1 fruit fly cellular context compared by ENCODE assay signal in genomic region chr2L:18899862-18900261, dm6.
TF ChIP-seq lines count a peak whose summit lies in the region.

No protein-coding gene starts in this region.

TF ChIP-seq in whole organism, embryonic, 481 proteins besides CTCF, POLR2A, EP300 and RAD21 (continued from another document and continues in another):
- TF ChIP-seq CG33557 (GFP tag; optimal IDR thresholded peaks at IDR 0.05; lab: Kevin White, UChicago) (no peak), Dek (tag; optimal IDR thresholded peaks at IDR 0.05; lab: Kevin White, UChicago) (no peak), Ptx1 (GFP tag; IDR thresholded peaks at IDR 0.05; lab: Robert Waterston, UW) (peak; percentile 37; the same call in 1 of the 2 replicates), CHES-1-like (GFP tag; optimal IDR thresholded peaks at IDR 0.05; lab: Kevin White, UChicago) (no peak), CG31224 (GFP tag; IDR thresholded peaks at IDR 0.05; lab: Robert Waterston, UW) (no peak), CG7987 (GFP tag; optimal IDR thresholded peaks at IDR 0.05; lab: Kevin White, UChicago) (no peak), fd64A (GFP tag; optimal IDR thresholded peaks at IDR 0.05; lab: Kevin White, UChicago) (peak; percentile 5), zen2 (GFP tag; IDR thresholded peaks at IDR 0.05; lab: Robert Waterston, UW; ENCODE audit: partially characterized antibody) (no peak), CG10147 (GFP tag; optimal IDR thresholded peaks at IDR 0.05; lab: Kevin White, UChicago) (no peak), CG12155 (GFP tag; optimal IDR thresholded peaks at IDR 0.05; lab: Kevin White, UChicago) (no peak), CG17385 (GFP tag; optimal IDR thresholded peaks at IDR 0.05; lab: Kevin White, UChicago) (peak; percentile 38), Nf-YB (GFP tag; optimal IDR thresholded peaks at IDR 0.05; lab: Kevin White, UChicago) (no peak), CG34376 (GFP tag; optimal IDR thresholded peaks at IDR 0.05; lab: Kevin White, UChicago) (no peak), ERR (GFP tag; optimal IDR thresholded peaks at IDR 0.05; lab: Kevin White, UChicago) (no peak), CG1792 (GFP tag; optimal IDR thresholded peaks at IDR 0.05; lab: Kevin White, UChicago) (no peak), CG7372 (GFP tag; IDR thresholded peaks at IDR 0.05; lab: Robert Waterston, UW) (no peak), bigmax (GFP tag; optimal IDR thresholded peaks at IDR 0.05; lab: Kevin White, UChicago) (no peak), Ada2b (GFP tag; IDR thresholded peaks at IDR 0.05; lab: Robert Waterston, UW) (peak; percentile 23; the same call in 1 of the 2 replicates), CG6854 (GFP tag; optimal IDR thresholded peaks at IDR 0.05; lab: Kevin White, UChicago) (no peak), CG16779 (GFP tag; IDR thresholded peaks at IDR 0.05; lab: Robert Waterston, UW) (no peak), CG15011 (GFP tag; optimal IDR thresholded peaks at IDR 0.05; lab: Kevin White, UChicago) (no peak), ci (GFP tag; IDR thresholded peaks at IDR 0.05; lab: Robert Waterston, UW) (peak; percentile 63; the same call in 1 of the 3 replicates), CG5245 (GFP tag; optimal IDR thresholded peaks at IDR 0.05; lab: Kevin White, UChicago) (peak; percentile 20), nau (GFP tag; optimal IDR thresholded peaks at IDR 0.05; lab: Kevin White, UChicago) (no peak), pho (GFP tag; optimal IDR thresholded peaks at IDR 0.05; lab: Kevin White, UChicago) (no peak), MTF-1 (GFP tag; optimal IDR thresholded peaks at IDR 0.05; lab: Kevin White, UChicago; ENCODE audit: borderline replicate concordance) (no peak), toy (GFP tag; IDR thresholded peaks at IDR 0.05; lab: Robert Waterston, UW) (no peak), Ets97D (GFP tag; optimal IDR thresholded peaks at IDR 0.05; lab: Kevin White, UChicago) (no peak), lilli (GFP tag; optimal IDR thresholded peaks at IDR 0.05; lab: Kevin White, UChicago) (peak; percentile 3), CG6689 (GFP tag; IDR thresholded peaks at IDR 0.05; lab: Robert Waterston, UW) (peak; percentile 62), mam (GFP tag; optimal IDR thresholded peaks at IDR 0.05; lab: Kevin White, UChicago) (no peak), Sry-δ (GFP tag; optimal IDR thresholded peaks at IDR 0.05; lab: Kevin White, UChicago) (no peak), gem (tag; optimal IDR thresholded peaks at IDR 0.05; lab: Kevin White, UChicago) (peak; percentile 79), Hr3 (GFP tag; optimal IDR thresholded peaks at IDR 0.05; lab: Kevin White, UChicago) (peak; percentile 26), CG31365 (tag; optimal IDR thresholded peaks at IDR 0.05; lab: Kevin White, UChicago) (no peak), tup (GFP tag; optimal IDR thresholded peaks at IDR 0.05; lab: Kevin White, UChicago) (peak; percentile 30), CG3065 (GFP tag; optimal IDR thresholded peaks at IDR 0.05; lab: Kevin White, UChicago) (no peak), cas (GFP tag; IDR thresholded peaks at IDR 0.05; lab: Robert Waterston, UW) (no peak), NC2β (GFP tag; optimal IDR thresholded peaks at IDR 0.05; lab: Kevin White, UChicago) (peak; percentile 24), CG11560 (tag; IDR thresholded peaks at IDR 0.05; lab: Robert Waterston, UW) (peak; percentile 18; the same call in 1 of the 3 replicates), ro (GFP tag; IDR thresholded peaks at IDR 0.05; lab: Robert Waterston, UW) (no peak), sens (GFP tag; lab: Kevin White, UChicago) (peak; percentile 93), CG7786 (GFP tag; optimal IDR thresholded peaks at IDR 0.05; lab: Kevin White, UChicago) (no peak), Hmr (GFP tag; optimal IDR thresholded peaks at IDR 0.05; lab: Kevin White, UChicago) (no peak), CG3726 (GFP tag; IDR thresholded peaks at IDR 0.05; lab: Robert Waterston, UW) (no peak), klu (GFP tag; IDR thresholded peaks at IDR 0.05; lab: Robert Waterston, UW) (no peak), CG1529 (GFP tag; optimal IDR thresholded peaks at IDR 0.05; lab: Kevin White, UChicago) (no peak), CG18619 (GFP tag; optimal IDR thresholded peaks at IDR 0.05; lab: Kevin White, UChicago) (no peak), CG11696 (GFP tag; IDR thresholded peaks at IDR 0.05; lab: Robert Waterston, UW) (no peak), Fer3 (tag; optimal IDR thresholded peaks at IDR 0.05; lab: Kevin White, UChicago) (no peak), cad (GFP tag; optimal IDR thresholded peaks at IDR 0.05; lab: Kevin White, UChicago) (no peak), kah (GFP tag; optimal IDR thresholded peaks at IDR 0.05; lab: Kevin White, UChicago) (no peak), CG32532 (GFP tag; IDR thresholded peaks at IDR 0.05; lab: Robert Waterston, UW) (peak; percentile 4; the same call in 1 of the 2 replicates), zf30C (GFP tag; optimal IDR thresholded peaks at IDR 0.05; lab: Kevin White, UChicago) (no peak), CG30020 (tag; optimal IDR thresholded peaks at IDR 0.05; lab: Kevin White, UChicago) (no peak), D19A (tag; optimal IDR thresholded peaks at IDR 0.05; lab: Kevin White, UChicago) (peak; percentile 84), Poxn (GFP tag; IDR thresholded peaks at IDR 0.05; lab: Robert Waterston, UW) (no peak), Myb (GFP tag; optimal IDR thresholded peaks at IDR 0.05; lab: Kevin White, UChicago) (no peak), ham (GFP tag; IDR thresholded peaks at IDR 0.05; lab: Robert Waterston, UW) (no peak), pzg (GFP tag; optimal IDR thresholded peaks at IDR 0.05; lab: Kevin White, UChicago) (no peak), fu2 (GFP tag; optimal IDR thresholded peaks at IDR 0.05; lab: Kevin White, UChicago) (no peak), CG17829 (tag; optimal IDR thresholded peaks at IDR 0.05; lab: Kevin White, UChicago) (peak; percentile 75), crp (GFP tag; optimal IDR thresholded peaks at IDR 0.05; lab: Kevin White, UChicago) (no peak), pum (GFP tag; optimal IDR thresholded peaks at IDR 0.05; lab: Kevin White, UChicago) (peak; percentile 36), wor (GFP tag; IDR thresholded peaks at IDR 0.05; lab: Robert Waterston, UW) (peak; percentile 42; the same call in 1 of the 2 replicates), CG12219 (GFP tag; optimal IDR thresholded peaks at IDR 0.05; lab: Kevin White, UChicago) (no peak), Pdp1 (GFP tag; optimal IDR thresholded peaks at IDR 0.05; lab: Kevin White, UChicago) (peak; percentile 19 to 58), CG13123 (GFP tag; optimal IDR thresholded peaks at IDR 0.05; lab: Kevin White, UChicago) (no peak), crol (GFP tag; IDR thresholded peaks at IDR 0.05; lab: Robert Waterston, UW) (no peak), peb (GFP tag; IDR thresholded peaks at IDR 0.05; lab: Robert Waterston, UW) (peak; percentile 36; the same call in 1 of the 2 replicates), CG15479 (GFP tag; optimal IDR thresholded peaks at IDR 0.05; lab: Kevin White, UChicago) (no peak), D (optimal IDR thresholded peaks at IDR 0.05; lab: Kevin White, UChicago) (no peak), D (GFP tag; optimal IDR thresholded peaks at IDR 0.05; lab: Kevin White, UChicago) (peak; percentile 49), ind (GFP tag; optimal IDR thresholded peaks at IDR 0.05; lab: Kevin White, UChicago) (peak; percentile 14), p53 (GFP tag; optimal IDR thresholded peaks at IDR 0.05; lab: Kevin White, UChicago) (no peak), CG4707 (GFP tag; optimal IDR thresholded peaks at IDR 0.05; lab: Kevin White, UChicago) (no peak), tap (tag; optimal IDR thresholded peaks at IDR 0.05; lab: Kevin White, UChicago) (peak; percentile 12), oc (tag; optimal IDR thresholded peaks at IDR 0.05; lab: Kevin White, UChicago) (no peak), Fer1 (GFP tag; optimal IDR thresholded peaks at IDR 0.05; lab: Kevin White, UChicago) (no peak), Deaf1 (tag; optimal IDR thresholded peaks at IDR 0.05; lab: Kevin White, UChicago) (no peak), tin (GFP tag; optimal IDR thresholded peaks at IDR 0.05; lab: Kevin White, UChicago) (no peak), her (GFP tag; optimal IDR thresholded peaks at IDR 0.05; lab: Kevin White, UChicago) (no peak), CG4282 (GFP tag; optimal IDR thresholded peaks at IDR 0.05; lab: Kevin White, UChicago) (no peak), scrt (GFP tag; optimal IDR thresholded peaks at IDR 0.05; lab: Kevin White, UChicago) (no peak), CG12391 (tag; optimal IDR thresholded peaks at IDR 0.05; lab: Kevin White, UChicago) (peak; percentile 64), grn (GFP tag; optimal IDR thresholded peaks at IDR 0.05; lab: Kevin White, UChicago) (no peak), CG11456 (GFP tag; IDR thresholded peaks at IDR 0.05; lab: Robert Waterston, UW) (no peak), CG2875 (GFP tag; optimal IDR thresholded peaks at IDR 0.05; lab: Kevin White, UChicago) (peak; percentile 35), btn (GFP tag; optimal IDR thresholded peaks at IDR 0.05; lab: Kevin White, UChicago) (no peak), sqz (GFP tag; optimal IDR thresholded peaks at IDR 0.05; lab: Kevin White, UChicago) (no peak), dysf (GFP tag; IDR thresholded peaks at IDR 0.05; lab: Robert Waterston, UW) (0 out of 3 replicates have a peak, but pooled peaks have one; percentile 28), Stat92E (GFP tag; optimal IDR thresholded peaks at IDR 0.05; lab: Kevin White, UChicago) (no peak), CG16815 (GFP tag; optimal IDR thresholded peaks at IDR 0.05; lab: Kevin White, UChicago) (peak; percentile 44), CG17359 (tag; optimal IDR thresholded peaks at IDR 0.05; lab: Kevin White, UChicago) (peak; percentile 71), eyg (GFP tag; optimal IDR thresholded peaks at IDR 0.05; lab: Kevin White, UChicago) (no peak), CG8765 (GFP tag; IDR thresholded peaks at IDR 0.05; lab: Robert Waterston, UW) (0 out of 2 replicates have a peak, but pooled peaks have one; percentile 22), Bdp1 (GFP tag; optimal IDR thresholded peaks at IDR 0.05; lab: Kevin White, UChicago) (no peak), CG14667 (GFP tag; IDR thresholded peaks at IDR 0.05; lab: Robert Waterston, UW) (peak; percentile 41; the same call in 1 of the 2 replicates), z (GFP tag; IDR thresholded peaks at IDR 0.05; lab: Robert Waterston, UW) (no peak), CG4820 (GFP tag; optimal IDR thresholded peaks at IDR 0.05; lab: Kevin White, UChicago) (peak; percentile 38), gcm2 (GFP tag; optimal IDR thresholded peaks at IDR 0.05; lab: Kevin White, UChicago) (no peak), wek (GFP tag; optimal IDR thresholded peaks at IDR 0.05; lab: Kevin White, UChicago) (no peak), kay (GFP tag; optimal IDR thresholded peaks at IDR 0.05; lab: Kevin White, UChicago) (no peak), CG7357 (GFP tag; IDR thresholded peaks at IDR 0.05; lab: Robert Waterston, UW) (peak; percentile 43; the same call in 1 of the 3 replicates), Atf6 (GFP tag; IDR thresholded peaks at IDR 0.05; lab: Robert Waterston, UW) (no peak), CG11247 (GFP tag; IDR thresholded peaks at IDR 0.05; lab: Robert Waterston, UW) (no peak), gfzf (GFP tag; optimal IDR thresholded peaks at IDR 0.05; lab: Kevin White, UChicago) (no peak), CG6765 (GFP tag; optimal IDR thresholded peaks at IDR 0.05; lab: Kevin White, UChicago) (no peak), CG31441 (GFP tag; IDR thresholded peaks at IDR 0.05; lab: Robert Waterston, UW) (peak; percentile 51; the same call in 1 of the 2 replicates), CG7745 (tag; optimal IDR thresholded peaks at IDR 0.05; lab: Kevin White, UChicago) (no peak), sens-2 (GFP tag; IDR thresholded peaks at IDR 0.05; lab: Robert Waterston, UW) (no peak), CG9727 (GFP tag; optimal IDR thresholded peaks at IDR 0.05; lab: Kevin White, UChicago) (peak; percentile 13), Elba2 (GFP tag; optimal IDR thresholded peaks at IDR 0.05; lab: Kevin White, UChicago) (no peak), lov (optimal IDR thresholded peaks at IDR 0.05; lab: Kevin White, UChicago) (no peak), lov (GFP tag; IDR thresholded peaks at IDR 0.05; lab: Robert Waterston, UW) (0 out of 3 replicates have a peak, but pooled peaks have one; percentile 32), stc (GFP tag; IDR thresholded peaks at IDR 0.05; lab: Robert Waterston, UW) (no peak), lmd (GFP tag; IDR thresholded peaks at IDR 0.05; lab: Robert Waterston, UW) (peak; percentile 57), Eip74EF (GFP tag; optimal IDR thresholded peaks at IDR 0.05; lab: Kevin White, UChicago) (no peak), CG32767 (GFP tag; IDR thresholded peaks at IDR 0.05; lab: Robert Waterston, UW) (no peak), pnt (GFP tag; optimal IDR thresholded peaks at IDR 0.05; lab: Kevin White, UChicago) (peak; percentile 26), trh (GFP tag; optimal IDR thresholded peaks at IDR 0.05; lab: Kevin White, UChicago) (no peak), MBD-R2 (GFP tag; IDR thresholded peaks at IDR 0.05; lab: Robert Waterston, UW) (no peak), vnd (GFP tag; IDR thresholded peaks at IDR 0.05; lab: Robert Waterston, UW; ENCODE audit: partially characterized antibody) (no peak), CoRest (tag; optimal IDR thresholded peaks at IDR 0.05; lab: Kevin White, UChicago) (peak; percentile 43), otp (GFP tag; IDR thresholded peaks at IDR 0.05; lab: Robert Waterston, UW) (0 out of 3 replicates have a peak, but pooled peaks have one; percentile 20), BtbVII (GFP tag; optimal IDR thresholded peaks at IDR 0.05; lab: Kevin White, UChicago) (no peak), Blimp-1 (GFP tag; optimal IDR thresholded peaks at IDR 0.05; lab: Kevin White, UChicago) (peak; percentile 71), h (optimal IDR thresholded peaks at IDR 0.05; lab: Kevin White, UChicago) (no peak), CG10274 (GFP tag; optimal IDR thresholded peaks at IDR 0.05; lab: Kevin White, UChicago) (no peak), CG9437 (GFP tag; optimal IDR thresholded peaks at IDR 0.05; lab: Kevin White, UChicago) (no peak), CG30403 (GFP tag; optimal IDR thresholded peaks at IDR 0.05; lab: Kevin White, UChicago) (peak; percentile 37), trem (tag; optimal IDR thresholded peaks at IDR 0.05; lab: Kevin White, UChicago) (peak; percentile 44), gsb-n (tag; optimal IDR thresholded peaks at IDR 0.05; lab: Kevin White, UChicago) (peak; percentile 47), CG6254 (GFP tag; optimal IDR thresholded peaks at IDR 0.05; lab: Kevin White, UChicago) (peak; percentile 55), CG15601 (tag; optimal IDR thresholded peaks at IDR 0.05; lab: Kevin White, UChicago) (peak; percentile 53), CkIIα-i1 (GFP tag; IDR thresholded peaks at IDR 0.05; lab: Robert Waterston, UW) (no peak), pros (GFP tag; optimal IDR thresholded peaks at IDR 0.05; lab: Kevin White, UChicago) (no peak)
